Worm (Caenorhabditis elegans) whole organism, L3 larva: Measurements from ENCODE around the gene C18H9.6.

Source experiments
- aly-2 ChIP-seq: fragments of 150-350 bp; optimal IDR thresholded peaks from 2 replicates; lab custom pipeline; 2014; ENCODE audit warnings: missing biosample characterization, missing genetic modification characterization
- ceh-16 ChIP-seq: sonication (generic microtip); optimal IDR thresholded peaks from 2 replicates; lab custom pipeline; 2017; ENCODE audit warnings: missing biosample characterization, missing genetic modification characterization
- ceh-28 ChIP-seq: fragments of 150-350 bp; optimal IDR thresholded peaks from 2 replicates; lab custom pipeline; 2014; ENCODE audit warnings: missing biosample characterization, missing genetic modification reagents, missing genetic modification characterization
- egl-27 ChIP-seq: sonication (generic microtip); optimal IDR thresholded peaks from 4 replicates; lab custom pipeline; 2017; ENCODE audit warnings: missing biosample characterization, missing genetic modification reagents, missing genetic modification characterization
- egl-5 ChIP-seq: fragments of 150-350 bp; optimal IDR thresholded peaks from 2 replicates; lab custom pipeline; 2017; ENCODE audit warnings: missing biosample characterization, missing genetic modification reagents, missing genetic modification characterization, inconsistent platforms
- elt-1 ChIP-seq: fragments of 150-350 bp; optimal IDR thresholded peaks from 2 replicates; lab custom pipeline; 2014; ENCODE audit warnings: missing biosample characterization, missing genetic modification characterization
- elt-2 ChIP-seq: sonication (generic microtip); optimal IDR thresholded peaks from 2 replicates; lab custom pipeline; 2016; ENCODE audit warnings: missing genetic modification reagents, mild to moderate bottlenecking, missing genetic modification characterization, missing compliant biosample characterization
- elt-3 ChIP-seq, 3 experiments: fragments of 150-350 bp in 1 of 3; sonication (generic microtip) in 2 of 3; optimal IDR thresholded peaks; 2 replicates in 2 of 3; 4 replicates in 1 of 3; lab custom pipeline; 2014 to 2017; ENCODE audit warnings: missing biosample characterization in 3 of 3, missing genetic modification characterization in 3 of 3
- eor-1 ChIP-seq, 2 experiments: fragments of 150-350 bp; optimal IDR thresholded peaks; 2 replicates each; lab custom pipeline; 2014 to 2018; ENCODE audit warnings: missing biosample characterization in 2 of 2, missing genetic modification characterization in 2 of 2
- fkh-2 ChIP-seq: fragments of 150-350 bp; optimal IDR thresholded peaks from 2 replicates; lab custom pipeline; 2014; ENCODE audit warnings: missing biosample characterization, missing genetic modification reagents, missing genetic modification characterization
- lin-15B ChIP-seq: fragments of 150-350 bp; optimal IDR thresholded peaks from 2 replicates; lab custom pipeline; 2014; ENCODE audit warnings: missing biosample characterization, missing genetic modification characterization
- lin-39 ChIP-seq: fragments of 150-350 bp; optimal IDR thresholded peaks from 2 replicates; lab custom pipeline; 2018; ENCODE audit warnings: missing biosample characterization, missing genetic modification reagents, missing genetic modification characterization
- mdl-1 ChIP-seq: fragments of 150-350 bp; optimal IDR thresholded peaks from 2 replicates; lab custom pipeline; 2014; ENCODE audit warnings: missing biosample characterization, missing genetic modification characterization
- nfya-1 ChIP-seq: sonication (generic microtip); optimal IDR thresholded peaks from 2 replicates; lab custom pipeline; 2017; ENCODE audit warnings: missing genetic modification characterization, mild to moderate bottlenecking, missing compliant biosample characterization, antibody characterized with exemption, moderate library complexity; ENCODE audit not compliant: insufficient read depth
- nhr-11 ChIP-seq: fragments of 150-350 bp; optimal IDR thresholded peaks from 2 replicates; lab custom pipeline; 2014; ENCODE audit warnings: missing biosample characterization, missing genetic modification characterization
- nhr-12 ChIP-seq: fragments of 150-350 bp; optimal IDR thresholded peaks from 2 replicates; lab custom pipeline; 2014; ENCODE audit warnings: missing biosample characterization, missing genetic modification characterization
- nhr-237 ChIP-seq: fragments of 150-350 bp; optimal IDR thresholded peaks from 2 replicates; lab custom pipeline; 2014; ENCODE audit warnings: missing biosample characterization, missing genetic modification characterization
- nhr-25 ChIP-seq: sonication (generic microtip); optimal IDR thresholded peaks from 2 replicates; lab custom pipeline; 2017; ENCODE audit warnings: missing biosample characterization, missing genetic modification characterization
- nhr-43 ChIP-seq: sonication (generic microtip); optimal IDR thresholded peaks from 2 replicates; lab custom pipeline; 2016; ENCODE audit warnings: mild to moderate bottlenecking, missing genetic modification characterization, missing compliant biosample characterization; ENCODE audit not compliant: poor library complexity, severe bottlenecking
- nhr-76 ChIP-seq: fragments of 150-350 bp; sonication (generic microtip); optimal IDR thresholded peaks from 5 replicates; lab custom pipeline; 2014; ENCODE audit warnings: missing biosample characterization, missing genetic modification characterization
- nhr-77 ChIP-seq: fragments of 150-350 bp; optimal IDR thresholded peaks from 2 replicates; lab custom pipeline; 2014; ENCODE audit warnings: missing biosample characterization, missing genetic modification characterization
- pha-4 ChIP-seq: fragments of 150-350 bp; optimal IDR thresholded peaks from 2 replicates; lab custom pipeline; 2014; ENCODE audit warnings: missing biosample characterization, missing genetic modification reagents, missing genetic modification characterization
- sea-2 ChIP-seq: fragments of 150-350 bp; sonication (generic microtip); optimal IDR thresholded peaks from 4 replicates; lab custom pipeline; 2014; ENCODE audit warnings: missing biosample characterization, missing genetic modification reagents, missing genetic modification characterization
- snpc-4 ChIP-seq: fragments of 150-350 bp; optimal IDR thresholded peaks from 2 replicates; lab custom pipeline; 2014; ENCODE audit warnings: missing biosample characterization, missing genetic modification characterization
- tbx-2 ChIP-seq: sonication (generic microtip); optimal IDR thresholded peaks from 2 replicates; lab custom pipeline; 2016; ENCODE audit warnings: mild to moderate bottlenecking, missing genetic modification characterization, missing compliant biosample characterization
- unc-62 ChIP-seq: fragments of 150-350 bp; sonication (generic microtip); optimal IDR thresholded peaks from 4 replicates; lab custom pipeline; 2014; ENCODE audit warnings: missing biosample characterization, missing genetic modification reagents, missing genetic modification characterization
- zag-1 ChIP-seq: fragments of 150-350 bp; optimal IDR thresholded peaks from 2 replicates; lab custom pipeline; 2014; ENCODE audit warnings: missing biosample characterization, missing genetic modification characterization
- ztf-4 ChIP-seq: fragments of 150-350 bp; optimal IDR thresholded peaks from 2 replicates; lab custom pipeline; 2014; ENCODE audit warnings: missing biosample characterization, missing genetic modification characterization

The C18H9.6 gene

ce11 chrII:6658766-6659165 lies 42.7 kb downstream of the C18H9.6 start, which contains the start of gene T19D12.10:
Gene T19D12.10 (minus strand): TSS chrII:6658866.
- no peak for TF ChIP-seq nfya-1
- TF ChIP-seq nhr-25, result no peak
- TF ChIP-seq ceh-16, result no peak
- no peak for TF ChIP-seq eor-1 (tag; optimal IDR thresholded peaks at IDR 0.05; lab: Kevin White, UChicago)
- TF ChIP-seq zag-1 (tag; lab: Kevin White, UChicago), result no peak
- TF ChIP-seq ztf-4 (tag; lab: Kevin White, UChicago), result no peak
- no peak for TF ChIP-seq lin-15B
- no peak for TF ChIP-seq nhr-76 (tag; lab: Kevin White, UChicago)
- TF ChIP-seq nhr-43 (tag; lab: Kevin White, UChicago), result no peak

ce11 chrII:6654284-6654683 lies 47.1 kb downstream of the C18H9.6 start, which contains the start of gene T19D12.9:
Gene T19D12.9 (minus strand): TSS chrII:6654384.
- TF ChIP-seq aly-2 (tag; lab: Kevin White, UChicago) (no peak), fkh-2 (no peak), tbx-2 (tag; lab: Kevin White, UChicago) (no peak)

ce11 chrII:6651719-6652118 lies 49.7 kb downstream of the C18H9.6 start, which contains the start of gene sra-26:
Gene sra-26 (minus strand): TSS chrII:6651819.
- TF ChIP-seq ztf-4 (tag; lab: Kevin White, UChicago) (no peak), ceh-28 (no peak), snpc-4 (tag; lab: Kevin White, UChicago) (no peak), unc-62 (no peak), nfya-1 (no peak), mdl-1 (tag; lab: Kevin White, UChicago) (no peak), sea-2 (no peak), nhr-237 (tag; lab: Kevin White, UChicago) (no peak), elt-3 (tag; optimal IDR thresholded peaks at IDR 0.05; lab: Kevin White, UChicago) (no peak), egl-5 (no peak), elt-1 (tag; lab: Kevin White, UChicago) (no peak), nhr-11 (tag; lab: Kevin White, UChicago) (no peak), egl-27 (no peak), elt-2 (no peak), lin-39 (tag; lab: Kevin White, UChicago) (no peak), fkh-2 (no peak), pha-4 (no peak), nhr-77 (tag; lab: Kevin White, UChicago) (no peak), nhr-12 (tag; lab: Kevin White, UChicago) (no peak)
